Worm (Caenorhabditis elegans) whole organism, young adult: ENCODE results near the gene paml-1.

Experiments used
- C17E4.6 ChIP-seq: fragments of 200-800 bp; sonication (Bioruptor generic); IDR thresholded peaks from 2 replicates; pipeline ENCODE4 v1.3.6; 2022; ENCODE audit warnings: missing genetic modification reagents, missing genetic modification characterization, missing compliant biosample characterization
- Y56A3A.18 ChIP-seq: fragments of 200-800 bp; sonication (Bioruptor generic); IDR thresholded peaks from 2 replicates; pipeline ENCODE4 v1.3.6; 2022; ENCODE audit warnings: missing genetic modification reagents, missing genetic modification characterization, missing compliant biosample characterization
- ama-1 ChIP-seq, 3 experiments: fragments of 150-350 bp in 1 of 3; sonication (generic microtip) in 2 of 3; optimal IDR thresholded peaks; 2 replicates each; lab custom pipeline; 2014 to 2018; ENCODE audit warnings: missing biosample characterization in 2 of 3, missing genetic modification characterization in 2 of 3, missing genetic modification reagents in 2 of 3
- cebp-2 ChIP-seq: fragments of 200-800 bp; sonication (Bioruptor generic); IDR thresholded peaks from 2 replicates; pipeline ENCODE4 v1.3.6; 2022; ENCODE audit warnings: missing genetic modification characterization, missing compliant biosample characterization
- ceh-100 ChIP-seq: fragments of 200-800 bp; sonication (Bioruptor generic); IDR thresholded peaks from 2 replicates; pipeline ENCODE4 v1.3.6; 2022; ENCODE audit warnings: missing genetic modification reagents, missing genetic modification characterization, missing compliant biosample characterization
- die-1 ChIP-seq: sonication (generic microtip); optimal IDR thresholded peaks from 2 replicates; lab custom pipeline; 2016; ENCODE audit warnings: missing genotype, mild to moderate bottlenecking, missing genetic modification characterization, missing compliant biosample characterization
- hlh-26 ChIP-seq: fragments of 200-800 bp; sonication (Bioruptor generic); conservative IDR thresholded peaks from 2 replicates; pipeline ENCODE4 v1.3.6; 2022; ENCODE audit warnings: missing genetic modification reagents, missing genetic modification characterization, missing compliant biosample characterization
- let-607 ChIP-seq, 2 experiments: fragments of 200-800 bp in 1 of 2; sonication (Bioruptor generic) in 1 of 2; sonication (generic microtip) in 1 of 2; optimal IDR thresholded peaks; 2 replicates each; lab custom pipeline; 2016 to 2018; ENCODE audit warnings: mild to moderate bottlenecking in 2 of 2, missing compliant biosample characterization in 2 of 2, missing genetic modification characterization in 2 of 2, moderate library complexity in 2 of 2, missing genotype in 1 of 2
- lin-26 ChIP-seq: fragments of 200-800 bp; sonication (Bioruptor generic); IDR thresholded peaks from 2 replicates; pipeline ENCODE4 v1.3.6; 2022; ENCODE audit warnings: missing genetic modification reagents, missing genetic modification characterization, missing compliant biosample characterization
- lir-1 ChIP-seq: fragments of 200-800 bp; sonication (Bioruptor generic); conservative IDR thresholded peaks from 2 replicates; pipeline ENCODE4 v1.3.6; 2022; ENCODE audit warnings: missing genetic modification reagents, missing genetic modification characterization, missing compliant biosample characterization
- mcd-1 ChIP-seq: fragments of 200-800 bp; sonication (Bioruptor generic); IDR thresholded peaks from 2 replicates; pipeline ENCODE4 v1.3.6; 2022; ENCODE audit warnings: missing genetic modification reagents, missing genetic modification characterization, missing compliant biosample characterization
- nfya-1 ChIP-seq: sonication (generic microtip); optimal IDR thresholded peaks from 2 replicates; lab custom pipeline; 2017; ENCODE audit warnings: antibody characterized with exemption, missing compliant biosample characterization, missing genetic modification characterization, borderline replicate concordance; ENCODE audit not compliant: insufficient read depth
- pha-4 ChIP-seq: fragments of 150-350 bp; sonication (generic microtip); optimal IDR thresholded peaks from 2 replicates; lab custom pipeline; 2014; ENCODE audit warnings: missing biosample characterization, missing genetic modification reagents, missing genetic modification characterization
- unc-62 ChIP-seq: fragments of 150-350 bp; optimal IDR thresholded peaks from 2 replicates; lab custom pipeline; 2014; ENCODE audit warnings: missing biosample characterization, missing genetic modification reagents, missing genetic modification characterization

DNA sequence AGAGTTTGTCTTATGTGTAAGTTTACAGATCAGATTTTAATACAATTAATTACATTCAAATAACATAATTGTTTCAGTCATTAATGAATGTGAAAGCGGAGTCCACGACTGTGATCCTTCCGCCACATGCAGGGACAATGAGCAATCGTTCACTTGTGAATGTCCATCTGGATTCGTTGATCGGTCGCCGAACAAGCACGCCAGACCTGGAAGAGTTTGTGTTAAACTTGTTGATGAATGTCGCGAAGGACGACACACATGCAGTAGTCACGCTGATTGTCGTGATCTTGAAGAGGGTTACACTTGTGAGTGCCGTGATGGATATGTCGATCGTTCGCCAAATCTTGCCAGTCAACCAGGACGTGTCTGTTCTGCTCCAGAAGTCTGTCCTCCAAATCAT is 55.3 kb downstream of the paml-1 start:
- TF ChIP-seq lin-26 (GFP tag; lab: Robert Waterston, UW) = no peak
- TF ChIP-seq ceh-100 (GFP tag; lab: Robert Waterston, UW) = no peak
- TF ChIP-seq C17E4.6 (GFP tag; lab: Robert Waterston, UW) = no peak
- TF ChIP-seq die-1 (tag; lab: Kevin White, UChicago) = no peak
- TF ChIP-seq Y56A3A.18 = no peak
- TF ChIP-seq lir-1 = no peak
- no peak for TF ChIP-seq hlh-26 (GFP tag; lab: Robert Waterston, UW)
- TF ChIP-seq unc-62 (GFP tag; lab: Kevin White, UChicago) = no peak
- TF ChIP-seq mcd-1 = no peak
- no peak for TF ChIP-seq let-607 (tag; optimal IDR thresholded peaks at IDR 0.05; lab: Kevin White, UChicago)
- no peak for TF ChIP-seq cebp-2
- TF ChIP-seq pha-4 (tag; lab: Kevin White, UChicago) = no peak
- no peak for TF ChIP-seq ama-1 (optimal IDR thresholded peaks at IDR 0.05; lab: Kevin White, UChicago)
- TF ChIP-seq ama-1 (GFP tag; optimal IDR thresholded peaks at IDR 0.05; lab: Kevin White, UChicago) = no peak
- no peak for TF ChIP-seq nfya-1 (tag; lab: Kevin White, UChicago)
